Worm (Caenorhabditis elegans) whole organism, young adult: ENCODE measurements around the gene anmt-2.

Source experiments
- B0261.1 ChIP-seq: sonication (generic microtip); optimal IDR thresholded peaks from 2 replicates; lab custom pipeline; 2016; ENCODE audit warnings: mild to moderate bottlenecking, missing genetic modification characterization, moderate library complexity, missing compliant biosample characterization
- B0336.3 ChIP-seq: fragments of 200-800 bp; sonication (Bioruptor generic); IDR thresholded peaks from 2 replicates; pipeline ENCODE4 v1.3.6; 2022; ENCODE audit warnings: missing genetic modification characterization, missing compliant biosample characterization
- C17E4.6 ChIP-seq: fragments of 200-800 bp; sonication (Bioruptor generic); IDR thresholded peaks from 2 replicates; pipeline ENCODE4 v1.3.6; 2022; ENCODE audit warnings: missing genetic modification reagents, missing genetic modification characterization, missing compliant biosample characterization
- F22D6.2 ChIP-seq: sonication (generic microtip); optimal IDR thresholded peaks from 2 replicates; lab custom pipeline; 2016; ENCODE audit warnings: mild to moderate bottlenecking, missing genetic modification characterization, missing compliant biosample characterization
- F23B12.7 ChIP-seq: sonication (generic microtip); optimal IDR thresholded peaks from 2 replicates; lab custom pipeline; 2017; ENCODE audit warnings: missing genetic modification characterization, mild to moderate bottlenecking, missing compliant biosample characterization, antibody characterized with exemption, moderate library complexity; ENCODE audit not compliant: insufficient read depth
- K11D2.4 ChIP-seq: fragments of 200-800 bp; sonication (Bioruptor generic); IDR thresholded peaks from 2 replicates; pipeline ENCODE4 v1.3.6; 2022; ENCODE audit warnings: missing genetic modification reagents, missing genetic modification characterization, missing compliant biosample characterization
- K12H6.12 ChIP-seq: fragments of 200-800 bp; sonication (Bioruptor generic); optimal IDR thresholded peaks from 2 replicates; lab custom pipeline; 2018; ENCODE audit warnings: mild to moderate bottlenecking, missing genetic modification characterization, missing compliant biosample characterization
- ZK185.1 ChIP-seq: sonication (generic microtip); optimal IDR thresholded peaks from 2 replicates; lab custom pipeline; 2016; ENCODE audit warnings: mild to moderate bottlenecking, missing genetic modification characterization, missing compliant biosample characterization; ENCODE audit not compliant: poor library complexity, severe bottlenecking
- aptf-2 ChIP-seq: fragments of 200-800 bp; sonication (Bioruptor generic); conservative IDR thresholded peaks from 2 replicates; pipeline ENCODE4 v1.3.6; 2022; ENCODE audit warnings: missing genetic modification reagents, missing genetic modification characterization, missing compliant biosample characterization
- atf-7 ChIP-seq: sonication (generic microtip); optimal IDR thresholded peaks from 2 replicates; lab custom pipeline; 2017; ENCODE audit warnings: mild to moderate bottlenecking, missing genetic modification characterization, missing compliant biosample characterization
- athp-1 ChIP-seq: sonication (generic microtip); optimal IDR thresholded peaks from 2 replicates; lab custom pipeline; 2017; ENCODE audit warnings: mild to moderate bottlenecking, missing genetic modification characterization, missing compliant biosample characterization
- attf-3 ChIP-seq: fragments of 200-800 bp; sonication (Bioruptor generic); conservative IDR thresholded peaks from 2 replicates; pipeline ENCODE4 v1.3.6; 2022; ENCODE audit warnings: missing genetic modification reagents, missing genetic modification characterization, missing compliant biosample characterization
- attf-6 ChIP-seq: fragments of 200-800 bp; sonication (Bioruptor generic); IDR thresholded peaks from 2 replicates; pipeline ENCODE4 v1.3.6; 2022; ENCODE audit warnings: missing genetic modification reagents, missing genetic modification characterization, missing compliant biosample characterization
- ceh-100 ChIP-seq: fragments of 200-800 bp; sonication (Bioruptor generic); IDR thresholded peaks from 2 replicates; pipeline ENCODE4 v1.3.6; 2022; ENCODE audit warnings: missing genetic modification reagents, missing genetic modification characterization, missing compliant biosample characterization
- ceh-27 ChIP-seq: fragments of 200-800 bp; sonication (Bioruptor generic); optimal IDR thresholded peaks from 2 replicates; lab custom pipeline; 2018; ENCODE audit warnings: mild to moderate bottlenecking, missing genetic modification characterization, moderate library complexity, missing compliant biosample characterization
- ceh-91 ChIP-seq: fragments of 200-800 bp; sonication (Bioruptor generic); IDR thresholded peaks from 2 replicates; pipeline ENCODE4 v1.3.6; 2022; ENCODE audit warnings: missing genetic modification reagents, missing genetic modification characterization, missing compliant biosample characterization
- dpl-1 ChIP-seq: fragments of 150-350 bp; optimal IDR thresholded peaks from 2 replicates; lab custom pipeline; 2014; ENCODE audit warnings: missing biosample characterization, missing genetic modification reagents, missing genetic modification characterization
- efl-1 ChIP-seq: fragments of 150-350 bp; optimal IDR thresholded peaks from 2 replicates; lab custom pipeline; 2014; ENCODE audit warnings: missing biosample characterization, missing genetic modification reagents, missing genetic modification characterization
- egl-18 ChIP-seq: fragments of 200-800 bp; sonication (Bioruptor generic); IDR thresholded peaks from 2 replicates; pipeline ENCODE4 v1.3.6; 2022; ENCODE audit warnings: missing genetic modification reagents, missing genetic modification characterization, missing compliant biosample characterization
- gei-17 ChIP-seq: fragments of 200-800 bp; sonication (Bioruptor generic); optimal IDR thresholded peaks from 2 replicates; lab custom pipeline; 2018; ENCODE audit warnings: mild to moderate bottlenecking, missing genetic modification characterization, missing compliant biosample characterization
- hlh-26 ChIP-seq: fragments of 200-800 bp; sonication (Bioruptor generic); conservative IDR thresholded peaks from 2 replicates; pipeline ENCODE4 v1.3.6; 2022; ENCODE audit warnings: missing genetic modification reagents, missing genetic modification characterization, missing compliant biosample characterization
- hmg-1.2 ChIP-seq: fragments of 200-800 bp; sonication (Bioruptor generic); IDR thresholded peaks from 2 replicates; pipeline ENCODE4 v1.3.6; 2022; ENCODE audit warnings: missing genetic modification reagents, missing genetic modification characterization, missing compliant biosample characterization
- hmg-20 ChIP-seq: fragments of 200-800 bp; sonication (Bioruptor generic); IDR thresholded peaks from 2 replicates; pipeline ENCODE4 v1.3.6; 2022; ENCODE audit warnings: missing genetic modification reagents, missing genetic modification characterization, missing compliant biosample characterization
- hrde-1 ChIP-seq: sonication (generic microtip); optimal IDR thresholded peaks from 2 replicates; lab custom pipeline; 2016; ENCODE audit warnings: missing genetic modification characterization, mild to moderate bottlenecking, missing compliant biosample characterization, moderate library complexity, missing genotype, missing genetic modification reagents, borderline replicate concordance
- lin-35 ChIP-seq, 3 experiments: fragments of 150-350 bp in 2 of 3; sonication (generic microtip) in 1 of 3; optimal IDR thresholded peaks; 2 replicates each; lab custom pipeline; 2014 to 2018; ENCODE audit warnings: missing biosample characterization in 3 of 3, missing genetic modification characterization in 3 of 3, missing genetic modification reagents in 3 of 3
- lir-1 ChIP-seq: fragments of 200-800 bp; sonication (Bioruptor generic); conservative IDR thresholded peaks from 2 replicates; pipeline ENCODE4 v1.3.6; 2022; ENCODE audit warnings: missing genetic modification reagents, missing genetic modification characterization, missing compliant biosample characterization
- lsy-27 ChIP-seq: sonication (generic microtip); optimal IDR thresholded peaks from 2 replicates; lab custom pipeline; 2017; ENCODE audit warnings: missing genetic modification characterization, mild to moderate bottlenecking, missing compliant biosample characterization, antibody characterized with exemption, missing genotype, borderline replicate concordance; ENCODE audit not compliant: insufficient read depth
- madf-8 ChIP-seq: fragments of 200-800 bp; sonication (Bioruptor generic); conservative IDR thresholded peaks from 2 replicates; pipeline ENCODE4 v1.3.6; 2022; ENCODE audit warnings: missing genetic modification reagents, missing genetic modification characterization, missing compliant biosample characterization
- mxl-1 ChIP-seq: sonication (generic microtip); optimal IDR thresholded peaks from 2 replicates; lab custom pipeline; 2016; ENCODE audit warnings: missing genetic modification characterization, missing compliant biosample characterization
- nfya-1 ChIP-seq: sonication (generic microtip); optimal IDR thresholded peaks from 2 replicates; lab custom pipeline; 2017; ENCODE audit warnings: antibody characterized with exemption, missing compliant biosample characterization, missing genetic modification characterization, borderline replicate concordance; ENCODE audit not compliant: insufficient read depth
- nfyb-1 ChIP-seq: fragments of 200-800 bp; sonication (Bioruptor generic); IDR thresholded peaks from 2 replicates; pipeline ENCODE4 v1.3.6; 2022; ENCODE audit warnings: missing genetic modification reagents, missing genetic modification characterization, missing compliant biosample characterization
- nhr-27 ChIP-seq: fragments of 200-800 bp; sonication (Bioruptor generic); optimal IDR thresholded peaks from 2 replicates; lab custom pipeline; 2018; ENCODE audit warnings: mild to moderate bottlenecking, missing genetic modification characterization, moderate library complexity, missing compliant biosample characterization
- nhr-80 ChIP-seq: sonication (generic microtip); optimal IDR thresholded peaks from 2 replicates; lab custom pipeline; 2016; ENCODE audit warnings: missing genetic modification characterization, missing compliant biosample characterization
- pbrm-1 ChIP-seq: fragments of 200-800 bp; sonication (Bioruptor generic); IDR thresholded peaks from 2 replicates; pipeline ENCODE4 v1.3.6; 2022; ENCODE audit warnings: missing genetic modification reagents, missing genetic modification characterization, missing compliant biosample characterization
- sdz-38 ChIP-seq: sonication (generic microtip); optimal IDR thresholded peaks from 2 replicates; lab custom pipeline; 2016; ENCODE audit warnings: missing genotype, missing genetic modification characterization, missing compliant biosample characterization
- snpc-1.3 ChIP-seq: sonication (generic microtip); optimal IDR thresholded peaks from 2 replicates; lab custom pipeline; 2017; ENCODE audit warnings: missing genetic modification characterization, mild to moderate bottlenecking, missing compliant biosample characterization, antibody characterized with exemption, moderate library complexity, missing genotype, missing genetic modification reagents; ENCODE audit not compliant: insufficient read depth
- snpc-4 ChIP-seq, 5 experiments: fragments of 150-350 bp in 1 of 5; sonication (generic microtip) in 4 of 5; optimal IDR thresholded peaks; 2 replicates each; lab custom pipeline; 2014 to 2018; ENCODE audit warnings: missing genetic modification characterization in 5 of 5, missing biosample characterization in 3 of 5, antibody characterized with exemption in 2 of 5, mild to moderate bottlenecking in 2 of 5, missing compliant biosample characterization in 2 of 5, missing genotype in 2 of 5, moderate library complexity in 2 of 5, missing genetic modification reagents in 1 of 5
- somi-1 ChIP-seq: fragments of 200-800 bp; sonication (Bioruptor generic); optimal IDR thresholded peaks from 2 replicates; lab custom pipeline; 2018; ENCODE audit warnings: mild to moderate bottlenecking, missing genetic modification characterization, missing compliant biosample characterization
- sptf-2 ChIP-seq: fragments of 200-800 bp; sonication (Bioruptor generic); optimal IDR thresholded peaks from 2 replicates; lab custom pipeline; 2018; ENCODE audit warnings: mild to moderate bottlenecking, missing genetic modification characterization, missing compliant biosample characterization
- tbp1 ChIP-seq: fragments of 200-800 bp; sonication (Bioruptor generic); optimal IDR thresholded peaks from 2 replicates; lab custom pipeline; 2018; ENCODE audit warnings: mild to moderate bottlenecking, missing genetic modification characterization, missing compliant biosample characterization
- tlf-1 ChIP-seq: fragments of 200-800 bp; sonication (Bioruptor generic); optimal IDR thresholded peaks from 2 replicates; lab custom pipeline; 2018; ENCODE audit warnings: mild to moderate bottlenecking, missing genetic modification characterization, missing compliant biosample characterization
- unc-130 ChIP-seq: sonication (generic microtip); optimal IDR thresholded peaks from 2 replicates; lab custom pipeline; 2016; ENCODE audit warnings: missing genetic modification reagents, missing genetic modification characterization, missing compliant biosample characterization
- ztf-25 ChIP-seq: fragments of 200-800 bp; sonication (Bioruptor generic); IDR thresholded peaks from 2 replicates; pipeline ENCODE4 v1.3.6; 2022; ENCODE audit warnings: missing genetic modification reagents, missing genetic modification characterization, missing compliant biosample characterization
- ztf-6 ChIP-seq: fragments of 200-800 bp; sonication (Bioruptor generic); IDR thresholded peaks from 2 replicates; pipeline ENCODE4 v1.3.6; 2022; ENCODE audit warnings: missing genetic modification reagents, missing genetic modification characterization, missing compliant biosample characterization

Gene anmt-2

ce11 chrIII:6132068-6132467 lies 25.5 kb downstream of the anmt-2 start:
- peak; percentile 15 for TF ChIP-seq nhr-80 (tag; lab: Kevin White, UChicago)
- no peak for TF ChIP-seq egl-18 (GFP tag; lab: Robert Waterston, UW)
- TF ChIP-seq mxl-1 (tag; lab: Kevin White, UChicago): no peak
- no peak for TF ChIP-seq madf-8 (GFP tag; lab: Robert Waterston, UW)
- peak; percentile 49; the same call in 1 of the 2 replicates for TF ChIP-seq B0336.3 (GFP tag; lab: Robert Waterston, UW)
- no peak for TF ChIP-seq sptf-2 (GFP tag; lab: Kevin White, UChicago)
- no peak for TF ChIP-seq somi-1 (GFP tag; lab: Kevin White, UChicago)
- TF ChIP-seq lir-1 (GFP tag; lab: Robert Waterston, UW): no peak
- TF ChIP-seq gei-17 (GFP tag; lab: Kevin White, UChicago): no peak
- TF ChIP-seq ceh-91 (GFP tag; lab: Robert Waterston, UW): no peak
- TF ChIP-seq ztf-25 (GFP tag; lab: Robert Waterston, UW): no peak
- no peak for TF ChIP-seq F23B12.7 (tag; lab: Kevin White, UChicago)
- TF ChIP-seq nhr-27 (tag; lab: Kevin White, UChicago): no peak
- no peak for TF ChIP-seq hlh-26 (GFP tag; lab: Robert Waterston, UW)
- no peak for TF ChIP-seq snpc-4 (GFP tag; optimal IDR thresholded peaks at IDR 0.05; lab: Kevin White, UChicago)
- no peak for TF ChIP-seq snpc-4 (tag; optimal IDR thresholded peaks at IDR 0.05; lab: Kevin White, UChicago)

ce11 chrIII:6123647-6124046 lies 33.9 kb downstream of the anmt-2 start:
- TF ChIP-seq snpc-4 (GFP tag; optimal IDR thresholded peaks at IDR 0.05; lab: Kevin White, UChicago) (no peak), snpc-4 (tag; optimal IDR thresholded peaks at IDR 0.05; lab: Kevin White, UChicago) (no peak), snpc-1.3 (tag; lab: Kevin White, UChicago) (no peak), C17E4.6 (GFP tag; lab: Robert Waterston, UW) (no peak), efl-1 (GFP tag; lab: Kevin White, UChicago) (no peak), B0261.1 (tag; lab: Kevin White, UChicago) (no peak), ZK185.1 (tag; lab: Kevin White, UChicago) (no peak), pbrm-1 (0 out of 2 replicates have a peak, but pooled peaks have one; percentile 11), hrde-1 (tag; lab: Kevin White, UChicago) (peak; percentile 18), lsy-27 (tag; lab: Kevin White, UChicago) (no peak), nfya-1 (tag; lab: Kevin White, UChicago) (no peak), ceh-27 (GFP tag; lab: Kevin White, UChicago) (no peak), ztf-6 (GFP tag; lab: Robert Waterston, UW) (no peak), nhr-80 (tag; lab: Kevin White, UChicago) (no peak), dpl-1 (GFP tag; lab: Kevin White, UChicago) (no peak), nfyb-1 (GFP tag; lab: Robert Waterston, UW) (no peak), ceh-100 (GFP tag; lab: Robert Waterston, UW) (0 out of 2 replicates have a peak, but pooled peaks have one; percentile 11), aptf-2 (GFP tag; lab: Robert Waterston, UW) (no peak), K12H6.12 (tag; lab: Kevin White, UChicago) (peak; percentile 6), attf-3 (GFP tag; lab: Robert Waterston, UW) (no peak), F23B12.7 (tag; lab: Kevin White, UChicago) (no peak), ceh-91 (GFP tag; lab: Robert Waterston, UW) (no peak), athp-1 (tag; lab: Kevin White, UChicago) (peak; percentile 50), sdz-38 (tag; lab: Kevin White, UChicago) (no peak), tlf-1 (GFP tag; lab: Kevin White, UChicago) (no peak), F22D6.2 (tag; lab: Kevin White, UChicago) (no peak), B0336.3 (GFP tag; lab: Robert Waterston, UW) (no peak), attf-6 (0 out of 2 replicates have a peak, but pooled peaks have one; percentile 18), atf-7 (tag; lab: Kevin White, UChicago) (no peak), lin-35 (GFP tag; optimal IDR thresholded peaks at IDR 0.05; lab: Kevin White, UChicago) (peak in 1 of 3 experiments; percentile 62), hmg-20 (GFP tag; lab: Robert Waterston, UW) (no peak), K11D2.4 (GFP tag; lab: Robert Waterston, UW) (no peak), hmg-1.2 (no peak), tbp1 (GFP tag; lab: Kevin White, UChicago) (peak; percentile 14), unc-130 (GFP tag; lab: Kevin White, UChicago) (no peak)
